Fruit fly (Drosophila melanogaster) S2 (cell line): ENCODE data around the gene CG3655.

Experiments used
- CG8478 ChIP-seq: fragments of >200 bp; optimal IDR thresholded peaks from 2 replicates; lab custom pipeline; 2018
- CTCF ChIP-seq, 2 experiments: fragments of >200 bp; optimal IDR thresholded peaks; 2 replicates each; lab custom pipeline; 2018

dm6 chrX:1171018-1171417 lies 36.3 kb upstream of the CG3655 start:
- TF ChIP-seq CG8478 (lab: Kevin White, UChicago) = no peak
- no peak for TF ChIP-seq CTCF (optimal IDR thresholded peaks at IDR 0.05; lab: Kevin White, UChicago)
